Worm (Caenorhabditis elegans): ENCODE data around the gene nspe-8.

The nspe-8 gene

DNA sequence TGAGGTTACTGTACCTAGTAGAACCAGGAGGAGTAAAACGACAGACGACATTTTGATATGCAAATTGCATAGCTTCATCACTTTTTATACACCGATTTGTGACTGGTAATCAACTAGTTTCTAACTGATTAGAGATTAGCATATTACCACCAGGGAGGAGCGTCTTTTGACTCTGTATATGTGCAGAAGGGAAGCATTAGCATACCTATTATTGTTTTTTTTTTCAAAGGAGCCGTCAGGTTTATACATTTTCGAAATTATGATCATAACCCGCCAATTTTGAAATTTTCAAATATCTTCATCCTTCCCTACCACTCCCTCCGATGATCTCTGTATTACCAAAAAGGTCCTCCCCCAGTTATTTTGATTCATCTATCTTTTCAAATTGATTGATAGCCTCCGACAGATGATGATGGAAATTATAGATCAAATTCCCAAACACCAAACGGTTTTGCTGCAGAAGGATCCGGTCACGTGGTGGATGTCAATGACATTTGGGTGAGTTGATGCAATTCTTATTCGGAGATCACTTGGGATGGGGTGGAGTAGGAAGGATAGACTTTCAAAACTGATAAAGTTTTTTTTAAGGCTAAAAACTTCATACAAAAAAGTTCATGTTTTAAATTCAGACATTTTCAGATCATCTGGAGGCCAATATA is at the start of gene nspe-8:
TSS of gene nspe-8 (minus strand) at position 51 of the 659 bp plus-strand sequence.
- TF ChIP-seq dao-5 (tag; optimal IDR thresholded peaks at IDR 0.05) (no peak), him-1 (tag; optimal IDR thresholded peaks at IDR 0.05) (no peak), W03F9.2 (tag; optimal IDR thresholded peaks at IDR 0.05) (no peak)

DNA sequence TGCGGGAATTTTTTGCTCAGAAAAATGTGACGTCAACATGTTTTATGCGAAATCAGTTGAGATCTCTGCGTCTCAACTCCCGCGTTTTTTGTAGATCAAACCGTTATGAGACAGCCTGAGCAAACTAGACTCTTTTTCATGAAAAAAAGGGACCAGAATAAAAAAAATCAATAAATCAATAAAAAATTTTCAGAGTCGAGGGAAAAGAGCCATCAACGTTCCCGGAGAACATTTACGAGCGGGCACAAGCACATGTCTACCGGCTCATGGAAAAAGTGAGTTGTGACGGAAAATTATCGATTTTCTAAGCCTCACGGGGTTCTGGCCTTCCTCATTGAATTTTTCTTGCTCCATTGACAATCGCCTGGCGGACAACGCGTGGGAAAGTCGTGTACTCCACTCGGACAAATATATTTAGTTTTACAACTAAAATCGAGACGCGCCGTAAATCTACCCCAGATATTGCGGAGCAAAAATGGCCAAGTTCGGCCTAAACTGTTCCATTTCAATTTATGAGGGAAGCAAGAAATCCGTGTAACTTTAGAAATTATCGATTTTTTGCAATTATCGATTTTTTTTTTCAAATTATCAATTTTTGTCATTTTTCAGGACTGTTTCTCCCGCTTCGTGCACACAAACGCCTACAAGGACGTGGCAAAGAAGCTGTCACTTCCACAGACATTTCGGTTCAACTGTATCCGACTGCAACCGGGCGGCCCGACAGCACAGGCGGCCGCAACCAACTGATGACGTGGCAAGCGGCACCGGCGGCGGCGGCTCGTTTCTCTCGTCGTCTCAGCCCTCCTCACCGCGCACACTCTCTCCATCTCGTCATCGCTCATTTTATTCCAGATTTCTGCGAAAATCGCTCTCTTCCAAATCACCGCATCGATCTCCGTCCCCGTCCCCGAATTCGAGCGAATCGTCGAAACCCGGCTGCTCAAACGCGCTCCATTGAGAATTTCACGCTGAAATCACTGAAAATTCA is 49.4 kb upstream of the nspe-8 start:
- TF ChIP-seq him-1 (tag; optimal IDR thresholded peaks at IDR 0.05) = no peak
- TF ChIP-seq dao-5 (tag; optimal IDR thresholded peaks at IDR 0.05) = no peak
- no peak for TF ChIP-seq W03F9.2 (tag; optimal IDR thresholded peaks at IDR 0.05)

DNA sequence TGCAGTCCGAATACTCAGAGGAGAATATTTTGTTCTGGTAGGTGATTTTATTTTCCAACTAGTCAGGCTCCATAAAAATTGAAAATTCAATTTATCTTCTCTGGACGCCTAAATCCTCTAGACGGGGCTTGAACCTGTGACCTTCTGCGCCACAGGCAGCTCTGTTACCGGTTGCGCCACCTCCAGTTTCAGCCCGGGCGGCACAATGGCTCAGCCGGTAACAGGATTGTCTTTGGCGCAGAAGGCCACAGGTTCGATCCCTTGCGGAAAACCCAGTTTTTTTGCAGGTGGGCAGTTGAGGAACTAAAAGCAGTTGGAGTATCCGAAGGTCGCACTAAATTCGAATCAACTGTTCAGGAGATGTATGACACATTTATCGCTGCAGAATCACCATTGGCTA is 48.1 kb upstream of the nspe-8 start:
- TF ChIP-seq W03F9.2 (tag; optimal IDR thresholded peaks at IDR 0.05) = no peak
- TF ChIP-seq dao-5 (tag; optimal IDR thresholded peaks at IDR 0.05) = no peak
- TF ChIP-seq him-1 (tag; optimal IDR thresholded peaks at IDR 0.05) = no peak

ce11 chrII:12669342-12669741 is 47.6 kb upstream of the nspe-8 start:
- TF ChIP-seq him-1 (tag; optimal IDR thresholded peaks at IDR 0.05) (no peak), W03F9.2 (tag; optimal IDR thresholded peaks at IDR 0.05) (no peak), dao-5 (tag; optimal IDR thresholded peaks at IDR 0.05) (no peak)

DNA sequence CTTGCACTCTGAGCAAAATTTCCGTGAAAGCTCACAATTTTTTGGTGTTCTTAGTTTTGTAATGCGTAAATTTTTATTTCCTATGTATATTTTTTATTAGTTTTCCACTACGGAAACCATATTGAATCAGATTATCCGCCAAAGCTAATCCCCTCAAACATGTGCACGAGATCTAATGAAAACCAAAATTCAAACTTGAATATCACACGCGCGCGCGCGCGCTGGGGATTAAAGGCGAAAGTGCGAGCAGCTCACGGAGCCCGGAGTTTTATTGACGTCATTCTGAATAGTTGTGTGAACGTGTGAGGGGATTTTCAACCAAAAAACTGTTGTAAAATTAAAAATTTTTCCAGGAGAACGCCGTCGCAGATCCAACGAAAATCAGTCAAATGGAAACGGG is 47.1 kb upstream of the nspe-8 start:
- TF ChIP-seq W03F9.2 (tag; optimal IDR thresholded peaks at IDR 0.05) (no peak), dao-5 (tag; optimal IDR thresholded peaks at IDR 0.05) (no peak), him-1 (tag; optimal IDR thresholded peaks at IDR 0.05) (no peak)

DNA sequence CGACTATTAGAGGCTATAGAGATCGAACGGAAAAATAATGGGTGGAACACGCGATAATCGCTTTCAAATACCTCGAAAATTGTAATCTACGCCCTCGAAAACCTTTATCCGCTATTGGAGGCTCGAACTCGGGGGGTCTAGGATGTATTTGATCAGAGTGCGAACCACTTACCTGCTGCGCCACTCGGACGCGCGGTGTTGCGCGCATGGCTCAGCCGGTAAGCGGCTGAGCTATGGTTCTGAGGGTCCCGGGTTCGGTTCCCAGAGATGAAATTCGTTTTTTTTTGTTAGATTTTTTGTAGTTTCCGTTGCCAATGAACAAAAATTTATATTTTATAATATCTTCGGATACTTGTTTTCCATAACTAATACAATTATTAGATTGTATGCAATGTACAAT is 46.4 kb upstream of the nspe-8 start:
- TF ChIP-seq dao-5 (tag; optimal IDR thresholded peaks at IDR 0.05) (no peak), W03F9.2 (tag; optimal IDR thresholded peaks at IDR 0.05) (no peak), him-1 (tag; optimal IDR thresholded peaks at IDR 0.05) (no peak)

- TF ChIP-seq him-1 (tag; optimal IDR thresholded peaks at IDR 0.05) (no peak), dao-5 (tag; optimal IDR thresholded peaks at IDR 0.05) (no peak), W03F9.2 (tag; optimal IDR thresholded peaks at IDR 0.05) (no peak)
These were observed 44.3 kb upstream of the nspe-8 start for ce11 chrII:12666042-12666441.

- no peak for TF ChIP-seq him-1 (tag; optimal IDR thresholded peaks at IDR 0.05)
- no peak for TF ChIP-seq W03F9.2 (tag; optimal IDR thresholded peaks at IDR 0.05)
- no peak for TF ChIP-seq dao-5 (tag; optimal IDR thresholded peaks at IDR 0.05)
These were observed 43.3 kb upstream of the nspe-8 start for ce11 chrII:12665019-12665418.

- TF ChIP-seq W03F9.2 (tag; optimal IDR thresholded peaks at IDR 0.05) (no peak), dao-5 (tag; optimal IDR thresholded peaks at IDR 0.05) (no peak), him-1 (tag; optimal IDR thresholded peaks at IDR 0.05) (no peak)
These were observed 40.2 kb upstream of the nspe-8 start for ce11 chrII:12661930-12662329.

- TF ChIP-seq dao-5 (tag; optimal IDR thresholded peaks at IDR 0.05) (no peak), him-1 (tag; optimal IDR thresholded peaks at IDR 0.05) (no peak), W03F9.2 (tag; optimal IDR thresholded peaks at IDR 0.05) (peak; percentile 18)
These were observed 38.1 kb upstream of the nspe-8 start for ce11 chrII:12659676-12660371.

DNA sequence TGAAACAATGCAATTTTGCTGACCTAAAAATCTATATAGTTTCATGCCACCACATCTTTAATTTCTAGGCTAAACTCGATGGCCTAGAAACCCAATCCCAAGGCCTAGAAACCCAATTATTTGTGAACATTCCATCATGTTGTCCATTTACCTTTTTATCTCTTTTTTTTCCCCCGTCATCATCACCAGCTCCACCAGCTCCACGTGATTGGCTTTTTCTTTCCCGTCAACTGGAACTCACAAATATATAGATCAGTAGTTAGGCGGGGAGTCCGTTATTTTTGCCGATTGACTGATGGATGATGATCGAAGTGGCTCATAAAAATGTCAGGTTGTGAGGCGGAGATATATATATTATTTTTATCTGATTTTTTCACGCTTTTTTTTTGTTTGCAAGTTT is 36.7 kb upstream of the nspe-8 start:
- TF ChIP-seq him-1 (tag; optimal IDR thresholded peaks at IDR 0.05) (no peak), dao-5 (tag; optimal IDR thresholded peaks at IDR 0.05) (no peak), W03F9.2 (tag; optimal IDR thresholded peaks at IDR 0.05) (no peak)

DNA sequence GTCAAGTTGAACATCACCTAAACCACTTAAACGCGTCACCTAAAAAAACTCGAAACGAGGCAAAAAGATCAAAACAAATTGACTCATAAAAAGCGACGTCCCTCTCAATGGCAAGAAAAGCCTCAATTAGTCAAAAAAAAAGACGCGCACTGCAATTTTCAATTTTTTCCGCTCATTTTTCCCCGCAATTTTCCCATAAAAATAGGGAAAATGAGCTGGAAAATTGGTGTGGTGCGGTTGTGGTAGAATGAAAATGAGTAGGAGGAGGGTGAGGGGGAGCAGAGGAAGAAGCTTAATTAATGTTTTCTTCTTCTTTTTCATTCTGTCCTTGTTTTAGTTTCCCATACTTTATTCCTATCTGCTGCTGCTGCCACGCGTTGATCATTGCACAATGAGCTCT is 35.9 kb upstream of the nspe-8 start:
- TF ChIP-seq dao-5 (tag; optimal IDR thresholded peaks at IDR 0.05) = no peak
- TF ChIP-seq him-1 (tag; optimal IDR thresholded peaks at IDR 0.05) = no peak
- no peak for TF ChIP-seq W03F9.2 (tag; optimal IDR thresholded peaks at IDR 0.05)

ce11 chrII:12655816-12656215 is 34.1 kb upstream of the nspe-8 start:
- TF ChIP-seq him-1 (tag; optimal IDR thresholded peaks at IDR 0.05) (no peak), W03F9.2 (tag; optimal IDR thresholded peaks at IDR 0.05) (no peak), dao-5 (tag; optimal IDR thresholded peaks at IDR 0.05) (no peak)

ce11 chrII:12654447-12654846 is 32.7 kb upstream of the nspe-8 start, which contains the start of gene rgs-4:
rgs-4 (plus strand) TSS chrII:12654747.
- no peak for TF ChIP-seq him-1 (tag; optimal IDR thresholded peaks at IDR 0.05)
- TF ChIP-seq dao-5 (tag; optimal IDR thresholded peaks at IDR 0.05) = no peak
- TF ChIP-seq W03F9.2 (tag; optimal IDR thresholded peaks at IDR 0.05) = no peak
